Fruit fly (Drosophila melanogaster) whole organism, embryonic: ENCODE results near the gene CG8960.

Experiments
- Abd-B ChIP-seq: fragments of 200-800 bp; sonication (Bioruptor generic); optimal IDR thresholded peaks from 2 replicates; lab custom pipeline; 2018; ENCODE audit warnings: missing biosample characterization, mild to moderate bottlenecking, missing genetic modification characterization, moderate library complexity
- Aef1 ChIP-seq: fragments of 200-800 bp; sonication (Bioruptor generic); IDR thresholded peaks from 3 replicates; pipeline ENCODE4 v1.3.6; 2022; ENCODE audit warnings: missing biosample characterization, missing genetic modification characterization
- BtbVII ChIP-seq: fragments of 200-800 bp; sonication (Bioruptor generic); optimal IDR thresholded peaks from 3 replicates; lab custom pipeline; 2017; ENCODE audit warnings: missing biosample characterization, mild to moderate bottlenecking, missing genetic modification characterization
- CG11247 ChIP-seq: fragments of 200-800 bp; sonication (Bioruptor generic); IDR thresholded peaks from 2 replicates; pipeline ENCODE4 v1.3.6; 2022; ENCODE audit warnings: missing biosample characterization, missing genetic modification characterization
- CG11696 ChIP-seq: fragments of 200-800 bp; sonication (Bioruptor generic); IDR thresholded peaks from 2 replicates; pipeline ENCODE4 v1.3.6; 2022; ENCODE audit warnings: missing biosample characterization, missing genetic modification characterization
- CG1233 ChIP-seq: fragments of 200-800 bp; sonication (Bioruptor generic); optimal IDR thresholded peaks from 4 replicates; lab custom pipeline; 2018; ENCODE audit warnings: missing biosample characterization, mild to moderate bottlenecking, missing genetic modification characterization
- CG13624 ChIP-seq: fragments of 200-800 bp; sonication (Bioruptor generic); optimal IDR thresholded peaks from 2 replicates; lab custom pipeline; 2016; ENCODE audit warnings: missing biosample characterization, missing genetic modification characterization
- CG14441 ChIP-seq: fragments of 200-800 bp; sonication (Bioruptor generic); IDR thresholded peaks from 2 replicates; pipeline ENCODE4 v1.3.6; 2022; ENCODE audit warnings: missing biosample characterization, missing genetic modification characterization
- CG17568 ChIP-seq: fragments of 200-800 bp; sonication (Bioruptor generic); optimal IDR thresholded peaks from 2 replicates; lab custom pipeline; 2018; ENCODE audit warnings: missing biosample characterization, mild to moderate bottlenecking, missing genetic modification characterization, moderate library complexity
- CG18476 ChIP-seq: fragments of 200-800 bp; sonication (Bioruptor generic); optimal IDR thresholded peaks from 2 replicates; lab custom pipeline; 2016; ENCODE audit warnings: missing biosample characterization, mild to moderate bottlenecking, missing genetic modification characterization
- CG2120 ChIP-seq: fragments of 200-800 bp; sonication (Bioruptor generic); optimal IDR thresholded peaks from 3 replicates; lab custom pipeline; 2016; ENCODE audit warnings: missing biosample characterization, missing genetic modification characterization
- CG3065 ChIP-seq: fragments of 200-800 bp; sonication (Bioruptor generic); optimal IDR thresholded peaks from 2 replicates; lab custom pipeline; 2016; ENCODE audit warnings: missing biosample characterization, missing genetic modification characterization
- CG31224 ChIP-seq: fragments of 200-800 bp; sonication (Bioruptor generic); IDR thresholded peaks from 2 replicates; pipeline ENCODE4 v1.3.6; 2022; ENCODE audit warnings: missing biosample characterization, missing genetic modification characterization
- CG32532 ChIP-seq: fragments of 200-800 bp; sonication (Bioruptor generic); IDR thresholded peaks from 2 replicates; pipeline ENCODE4 v1.3.6; 2022; ENCODE audit warnings: missing biosample characterization, missing genetic modification characterization
- CG3726 ChIP-seq: fragments of 200-800 bp; sonication (Bioruptor generic); IDR thresholded peaks from 3 replicates; pipeline ENCODE4, ENCODE4 v1.3.6; 2022; ENCODE audit warnings: missing biosample characterization, missing genetic modification characterization
- CG4424 ChIP-seq: fragments of 200-800 bp; sonication (Bioruptor generic); optimal IDR thresholded peaks from 3 replicates; lab custom pipeline; 2016; ENCODE audit warnings: missing biosample characterization, missing genetic modification characterization
- CG5180 ChIP-seq: fragments of 200-800 bp; sonication (Bioruptor generic); optimal IDR thresholded peaks from 3 replicates; lab custom pipeline; 2017; ENCODE audit warnings: missing biosample characterization, missing genetic modification characterization, mild to moderate bottlenecking, moderate library complexity, missing genetic modification reagents
- CG8290 ChIP-seq, 3 experiments: fragments of 200-800 bp; sonication (Bioruptor generic); optimal IDR thresholded peaks; 2 replicates each; lab custom pipeline; 2016 to 2019; ENCODE audit warnings: missing biosample characterization in 3 of 3, missing genetic modification characterization in 3 of 3, mild to moderate bottlenecking in 2 of 3, moderate library complexity in 1 of 3
- CG9609 ChIP-seq: fragments of 200-800 bp; sonication (Bioruptor generic); optimal IDR thresholded peaks from 3 replicates; lab custom pipeline; 2016; ENCODE audit warnings: missing biosample characterization, missing genetic modification characterization
- CHES-1-like ChIP-seq: fragments of 200-800 bp; sonication (Bioruptor generic); optimal IDR thresholded peaks from 2 replicates; lab custom pipeline; 2016; ENCODE audit warnings: missing biosample characterization, missing genetic modification characterization
- E2f1 ChIP-seq: fragments of 200-800 bp; sonication (Bioruptor generic); IDR thresholded peaks from 2 replicates; pipeline ENCODE4 v1.3.6; 2022; ENCODE audit warnings: missing biosample characterization, missing genetic modification characterization
- E2f2 ChIP-seq: fragments of 200-800 bp; sonication (Bioruptor generic); IDR thresholded peaks from 2 replicates; pipeline ENCODE4 v1.3.6; 2022; ENCODE audit warnings: missing biosample characterization, missing genetic modification characterization
- Ets65A ChIP-seq: fragments of 200-800 bp; sonication (Bioruptor generic); peaks from one replicate; lab custom pipeline; 2016; ENCODE audit warnings: missing biosample characterization, missing genetic modification characterization
- Gug ChIP-seq: fragments of 200-800 bp; sonication (Bioruptor generic); IDR thresholded peaks from 4 replicates; pipeline ENCODE4 v1.3.6; 2022; ENCODE audit warnings: missing biosample characterization, missing genetic modification characterization
- Hr51 ChIP-seq, 2 experiments: fragments of 200-800 bp; sonication (Bioruptor generic); optimal IDR thresholded peaks; 2 replicates in 1 of 2; 3 replicates in 1 of 2; lab custom pipeline; 2016 to 2018; ENCODE audit warnings: missing biosample characterization in 2 of 2, missing genetic modification characterization in 2 of 2, mild to moderate bottlenecking in 1 of 2, moderate library complexity in 1 of 2
- Myb ChIP-seq: fragments of 200-800 bp; sonication (Bioruptor generic); optimal IDR thresholded peaks from 2 replicates; lab custom pipeline; 2016; ENCODE audit warnings: missing biosample characterization, missing genetic modification characterization
- PHDP ChIP-seq: fragments of 200-800 bp; sonication (Bioruptor generic); optimal IDR thresholded peaks from 3 replicates; lab custom pipeline; 2018; ENCODE audit warnings: missing biosample characterization, mild to moderate bottlenecking, missing genetic modification characterization, moderate library complexity
- Rfx ChIP-seq: fragments of 200-800 bp; sonication (Bioruptor generic); IDR thresholded peaks from 2 replicates; pipeline ENCODE4 v1.3.6; 2022; ENCODE audit warnings: missing biosample characterization, missing genetic modification characterization
- Sin3A ChIP-seq: fragments of >200 bp; optimal IDR thresholded peaks from 2 replicates; lab custom pipeline; 2018
- ash1 ChIP-seq: fragments of 200-800 bp; sonication (Bioruptor generic); optimal IDR thresholded peaks from 2 replicates; lab custom pipeline; 2018; ENCODE audit warnings: missing biosample characterization, mild to moderate bottlenecking, missing genetic modification characterization
- bab2 ChIP-seq: fragments of 200-800 bp; sonication (Bioruptor generic); optimal IDR thresholded peaks from 2 replicates; lab custom pipeline; 2016; ENCODE audit warnings: missing biosample characterization, missing genetic modification characterization
- br ChIP-seq: fragments of >200 bp; optimal IDR thresholded peaks from 2 replicates; lab custom pipeline; 2017
- bsh ChIP-seq, 2 experiments: fragments of 200-800 bp; sonication (Bioruptor generic); optimal IDR thresholded peaks; 2 replicates each; lab custom pipeline; 2017 to 2018; ENCODE audit warnings: mild to moderate bottlenecking in 2 of 2, missing biosample characterization in 2 of 2, missing genetic modification characterization in 2 of 2, moderate library complexity in 1 of 2
- dpn ChIP-seq, 2 experiments: fragments of 200-800 bp; sonication (Bioruptor generic); optimal IDR thresholded peaks; 3 replicates each; lab custom pipeline; 2016; ENCODE audit warnings: missing biosample characterization in 2 of 2, missing genetic modification characterization in 2 of 2
- ham ChIP-seq: fragments of 200-800 bp; sonication (Bioruptor generic); IDR thresholded peaks from 2 replicates; pipeline ENCODE4 v1.3.6; 2022; ENCODE audit warnings: missing biosample characterization, missing genetic modification characterization
- hb ChIP-seq: fragments of 200-800 bp; sonication (Bioruptor generic); IDR thresholded peaks from 3 replicates; pipeline ENCODE4 v1.3.6; 2022; ENCODE audit warnings: missing biosample characterization, missing genetic modification characterization; ENCODE audit not compliant: partially characterized antibody
- kah ChIP-seq: fragments of 200-800 bp; sonication (Bioruptor generic); optimal IDR thresholded peaks from 2 replicates; lab custom pipeline; 2018; ENCODE audit warnings: missing biosample characterization, mild to moderate bottlenecking, missing genetic modification characterization
- pan ChIP-seq, 4 experiments: fragments of >200 bp in 3 of 4; fragments of 200-800 bp in 1 of 4; sonication (Bioruptor generic) in 1 of 4; optimal IDR thresholded peaks in 3 of 4; IDR thresholded peaks in 1 of 4; 2 replicates each; pipeline versions ENCODE4 v1.3.6 to Lab custom; 2017 to 2022; ENCODE audit warnings: missing biosample characterization in 2 of 4, missing genetic modification characterization in 2 of 4, mixed read lengths in 1 of 4
- pnt ChIP-seq: fragments of 200-800 bp; sonication (Bioruptor generic); optimal IDR thresholded peaks from 3 replicates; lab custom pipeline; 2016; ENCODE audit warnings: missing biosample characterization, missing genetic modification characterization
- sens-2 ChIP-seq: fragments of 200-800 bp; sonication (Bioruptor generic); IDR thresholded peaks from 2 replicates; pipeline ENCODE4 v1.3.6; 2022; ENCODE audit warnings: missing biosample characterization, missing genetic modification characterization
- sr ChIP-seq: fragments of 200-800 bp; sonication (Bioruptor generic); IDR thresholded peaks from 3 replicates; pipeline ENCODE4 v1.3.6; 2022; ENCODE audit warnings: missing biosample characterization, missing genetic modification characterization
- stc ChIP-seq: fragments of 200-800 bp; sonication (Bioruptor generic); IDR thresholded peaks from 2 replicates; pipeline ENCODE4 v1.3.6; 2022; ENCODE audit warnings: missing biosample characterization, missing genetic modification characterization
- tna ChIP-seq: fragments of 200-800 bp; sonication (Bioruptor generic); IDR thresholded peaks from 2 replicates; pipeline ENCODE4 v1.3.6; 2022; ENCODE audit warnings: missing biosample characterization, missing genetic modification characterization; ENCODE audit not compliant: partially characterized antibody
- tup ChIP-seq: fragments of 200-800 bp; sonication (Bioruptor generic); optimal IDR thresholded peaks from 2 replicates; lab custom pipeline; 2016; ENCODE audit warnings: missing biosample characterization, mild to moderate bottlenecking, missing genetic modification characterization, moderate library complexity
- unpg ChIP-seq: fragments of 200-800 bp; sonication (Bioruptor generic); optimal IDR thresholded peaks from 3 replicates; lab custom pipeline; 2018; ENCODE audit warnings: missing biosample characterization, mild to moderate bottlenecking, missing genetic modification characterization, moderate library complexity
- usp ChIP-seq: fragments of >200 bp; optimal IDR thresholded peaks from 2 replicates; lab custom pipeline; 2017; ENCODE audit warnings: missing biosample characterization, missing genetic modification characterization
- vfl ChIP-seq: fragments of 200-800 bp; sonication (Bioruptor generic); optimal IDR thresholded peaks from 2 replicates; lab custom pipeline; 2016; ENCODE audit warnings: missing biosample characterization, missing genetic modification characterization
- vvl ChIP-seq: fragments of 200-800 bp; sonication (Bioruptor generic); IDR thresholded peaks from 2 replicates; pipeline ENCODE4 v1.3.6; 2022; ENCODE audit warnings: missing biosample characterization, missing genetic modification characterization
- wor ChIP-seq: fragments of 200-800 bp; sonication (Bioruptor generic); IDR thresholded peaks from 2 replicates; pipeline ENCODE4 v1.3.6; 2022; ENCODE audit warnings: missing biosample characterization, missing genetic modification characterization
- z ChIP-seq: fragments of 200-800 bp; sonication (Bioruptor generic); IDR thresholded peaks from 3 replicates; pipeline ENCODE4 v1.3.6; 2022; ENCODE audit warnings: missing biosample characterization, missing genetic modification characterization
- zf30C ChIP-seq: fragments of 200-800 bp; sonication (Bioruptor generic); optimal IDR thresholded peaks from 3 replicates; lab custom pipeline; 2018; ENCODE audit warnings: missing biosample characterization, mild to moderate bottlenecking, missing genetic modification characterization

Gene CG8960

dm6 chr3L:2152730-2153129, 44.1 kb upstream of the CG8960 start (continued):
- TF ChIP-seq tna, result 0 out of 2 replicates have a peak, but pooled peaks have one; percentile 9
- TF ChIP-seq usp (GFP tag; lab: Kevin White, UChicago), result no peak
- TF ChIP-seq dpn (GFP tag; optimal IDR thresholded peaks at IDR 0.05; lab: Kevin White, UChicago), result peak in 1 of 2 experiments; percentile 22
- TF ChIP-seq CG17568 (GFP tag; lab: Kevin White, UChicago), result no peak
- no peak for TF ChIP-seq bab2 (GFP tag; lab: Kevin White, UChicago)
- TF ChIP-seq CG3726 (GFP tag; lab: Robert Waterston, UW), result no peak
- TF ChIP-seq hb, result no peak
- peak; percentile 83 for TF ChIP-seq kah (GFP tag; lab: Kevin White, UChicago)
- 0 out of 2 replicates have a peak, but pooled peaks have one; percentile 17 for TF ChIP-seq wor (GFP tag; lab: Robert Waterston, UW)
- TF ChIP-seq Abd-B (GFP tag; lab: Kevin White, UChicago), result peak; percentile 12
- TF ChIP-seq CG3065 (GFP tag; lab: Kevin White, UChicago), result no peak
- no peak for TF ChIP-seq vfl (GFP tag; lab: Kevin White, UChicago)
- no peak for TF ChIP-seq Gug (GFP tag; lab: Robert Waterston, UW)
- TF ChIP-seq E2f2 (GFP tag; lab: Robert Waterston, UW), result peak; percentile 10; the same call in 1 of the 2 replicates
- TF ChIP-seq tup (GFP tag; lab: Kevin White, UChicago), result no peak
- TF ChIP-seq pnt, result no peak
- no peak for TF ChIP-seq CG8290 (GFP tag; optimal IDR thresholded peaks at IDR 0.05; lab: Kevin White, UChicago)
- peak in 1 of 2 experiments; percentile 46 for TF ChIP-seq CG8290 (tag; optimal IDR thresholded peaks at IDR 0.05; lab: Kevin White, UChicago)
- no peak for TF ChIP-seq Sin3A (lab: Kevin White, UChicago)
- TF ChIP-seq ham (GFP tag; lab: Robert Waterston, UW), result no peak
- TF ChIP-seq z, result peak; percentile 69; the same call in 1 of the 3 replicates
- no peak for TF ChIP-seq zf30C (GFP tag; lab: Kevin White, UChicago)
- TF ChIP-seq CG11247 (GFP tag; lab: Robert Waterston, UW), result no peak
- TF ChIP-seq Hr51 (GFP tag; optimal IDR thresholded peaks at IDR 0.05; lab: Kevin White, UChicago), result peak in 1 of 2 experiments; percentile 13
- TF ChIP-seq CG32532 (GFP tag; lab: Robert Waterston, UW), result peak; percentile 23; the same call in 1 of the 2 replicates
- no peak for TF ChIP-seq ash1
- no peak for TF ChIP-seq CG4424 (GFP tag; lab: Kevin White, UChicago)
- TF ChIP-seq vvl (GFP tag; lab: Robert Waterston, UW), result peak; percentile 45; the same call in 1 of the 2 replicates
- 0 out of 3 replicates have a peak, but pooled peaks have one; percentile 32 for TF ChIP-seq sr (GFP tag; lab: Robert Waterston, UW)
- no peak for TF ChIP-seq CG31224 (GFP tag; lab: Robert Waterston, UW)
- TF ChIP-seq Myb (GFP tag; lab: Kevin White, UChicago), result peak; percentile 34
- TF ChIP-seq Aef1, result 0 out of 3 replicates have a peak, but pooled peaks have one; percentile 9
- TF ChIP-seq sens-2 (GFP tag; lab: Robert Waterston, UW), result no peak
- no peak for TF ChIP-seq BtbVII (GFP tag; lab: Kevin White, UChicago)
- no peak for TF ChIP-seq CG14441
- TF ChIP-seq E2f1 (GFP tag; lab: Robert Waterston, UW), result 0 out of 2 replicates have a peak, but pooled peaks have one; percentile 14
- peak in 1 of 2 experiments; percentile 6 for TF ChIP-seq bsh (GFP tag; optimal IDR thresholded peaks at IDR 0.05; lab: Kevin White, UChicago)
- TF ChIP-seq CG9609, result no peak
- 0 out of 2 replicates have a peak, but pooled peaks have one; percentile 15 for TF ChIP-seq CG11696 (GFP tag; lab: Robert Waterston, UW)
- TF ChIP-seq Rfx (GFP tag; lab: Robert Waterston, UW), result peak; percentile 45
- TF ChIP-seq CG2120 (GFP tag; lab: Kevin White, UChicago), result peak; percentile 56
- TF ChIP-seq unpg (GFP tag; lab: Kevin White, UChicago), result no peak
- no peak for TF ChIP-seq CHES-1-like (GFP tag; lab: Kevin White, UChicago)
- no peak for TF ChIP-seq stc (GFP tag; lab: Robert Waterston, UW)
- peak; percentile 69 for TF ChIP-seq Ets65A
- TF ChIP-seq CG1233 (GFP tag; lab: Kevin White, UChicago), result no peak
- no peak for TF ChIP-seq CG13624 (GFP tag; lab: Kevin White, UChicago)
- no peak for TF ChIP-seq br (lab: Kevin White, UChicago)
- TF ChIP-seq CG18476, result no peak
- TF ChIP-seq CG5180 (GFP tag; lab: Kevin White, UChicago), result peak; percentile 9
- TF ChIP-seq PHDP (tag; lab: Kevin White, UChicago), result no peak
- no peak for TF ChIP-seq pan (optimal IDR thresholded peaks at IDR 0.05; lab: Kevin White, UChicago)
- peak in 1 of 2 experiments; percentile 54 for TF ChIP-seq pan (GFP tag; optimal IDR thresholded peaks at IDR 0.05 in 1 of 2, IDR thresholded peaks at IDR 0.05 in 1 of 2)
